Fruit fly (Drosophila melanogaster): ENCODE data around the gene CG6321.

CG6321 gene

DNA sequence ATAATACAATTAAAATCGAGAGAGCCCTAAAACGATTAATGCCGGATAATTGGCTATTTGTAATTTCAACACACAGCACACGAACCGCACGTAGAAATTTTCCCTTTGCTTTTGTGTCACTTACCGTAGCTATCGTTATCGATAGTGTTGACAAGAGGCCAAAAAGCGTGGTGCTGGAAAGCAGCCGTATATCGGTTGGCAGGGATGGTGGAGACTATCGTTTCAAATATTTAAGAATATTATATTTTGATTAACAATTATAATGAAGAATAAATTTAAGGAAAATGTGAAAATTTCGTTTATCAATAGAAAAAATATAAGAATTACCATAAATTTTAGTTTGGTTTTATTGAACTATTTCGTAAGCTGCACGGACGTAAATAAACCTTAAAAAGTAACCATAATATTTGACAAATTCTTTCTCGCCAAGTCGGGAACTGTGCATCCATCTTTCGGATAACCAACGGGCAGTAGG, 32.1 kb upstream of the CG6321 start, which contains the start of gene JIL-1:
JIL-1 (minus strand) TSS at position 148 of the 475 bp plus-strand sequence.
- TF ChIP-seq Snoo (tag; optimal IDR thresholded peaks at IDR 0.05) (peak; percentile 20), fd96Ca (GFP tag; IDR thresholded peaks at IDR 0.05) (peak; percentile 69), CG8159 (tag; optimal IDR thresholded peaks at IDR 0.05) (peak; percentile 41), CG34367 (tag; optimal IDR thresholded peaks at IDR 0.05) (no peak), Ets98B (GFP tag; IDR thresholded peaks at IDR 0.05) (peak; percentile 77), CG9948 (tag; optimal IDR thresholded peaks at IDR 0.05) (no peak), gl (tag; optimal IDR thresholded peaks at IDR 0.05) (no peak), CG15710 (tag; optimal IDR thresholded peaks at IDR 0.05) (peak; percentile 42), CG8301 (tag; optimal IDR thresholded peaks at IDR 0.05) (peak; percentile 5), CG13204 (GFP tag; optimal IDR thresholded peaks at IDR 0.05) (no peak), CG14655 (GFP tag; optimal IDR thresholded peaks at IDR 0.05) (peak; percentile 21), Pif1A (GFP tag; optimal IDR thresholded peaks at IDR 0.05) (peak; percentile 44), CG32121 (GFP tag; IDR thresholded peaks at IDR 0.05) (peak; percentile 38; the same call in 1 of the 2 replicates), CG12605 (GFP tag; IDR thresholded peaks at IDR 0.05) (no peak), Pif1B (GFP tag; optimal IDR thresholded peaks at IDR 0.05) (peak; percentile 44), CG10348 (GFP tag; IDR thresholded peaks at IDR 0.05) (no peak), rn (GFP tag; IDR thresholded peaks at IDR 0.05) (0 out of 2 replicates have a peak, but pooled peaks have one; percentile 10), CG17806 (tag; optimal IDR thresholded peaks at IDR 0.05) (peak; percentile 14), CG4496 (GFP tag; IDR thresholded peaks at IDR 0.05) (peak; percentile 50; the same call in 2 of the 3 replicates), EcR (GFP tag; optimal IDR thresholded peaks at IDR 0.05) (no peak), D1 (tag; optimal IDR thresholded peaks at IDR 0.05) (peak; percentile 57)

dm6 chr3L:11092610-11092961, 31.6 kb upstream of the CG6321 start:
- TF ChIP-seq rn (GFP tag; IDR thresholded peaks at IDR 0.05), result no peak
- no peak for TF ChIP-seq CG15710 (tag; optimal IDR thresholded peaks at IDR 0.05)
- no peak for TF ChIP-seq CG4496 (GFP tag; IDR thresholded peaks at IDR 0.05)

- peak; percentile 23 for TF ChIP-seq CG15710 (tag; optimal IDR thresholded peaks at IDR 0.05)
- TF ChIP-seq CG14655 (GFP tag; optimal IDR thresholded peaks at IDR 0.05), result peak; percentile 33
- TF ChIP-seq CG13204 (GFP tag; optimal IDR thresholded peaks at IDR 0.05), result peak; percentile 34
- peak; percentile 36 for TF ChIP-seq Pif1A (GFP tag; optimal IDR thresholded peaks at IDR 0.05)
- TF ChIP-seq CG9948 (tag; optimal IDR thresholded peaks at IDR 0.05), result no peak
- TF ChIP-seq Snoo (tag; optimal IDR thresholded peaks at IDR 0.05), result peak; percentile 60
- no peak for TF ChIP-seq CG17806 (tag; optimal IDR thresholded peaks at IDR 0.05)
- no peak for TF ChIP-seq rn (GFP tag; IDR thresholded peaks at IDR 0.05)
- no peak for TF ChIP-seq gl (tag; optimal IDR thresholded peaks at IDR 0.05)
- peak; percentile 4 for TF ChIP-seq CG8301 (tag; optimal IDR thresholded peaks at IDR 0.05)
- TF ChIP-seq EcR (GFP tag; optimal IDR thresholded peaks at IDR 0.05), result no peak
- no peak for TF ChIP-seq CG34367 (tag; optimal IDR thresholded peaks at IDR 0.05)
- TF ChIP-seq CG4496 (GFP tag; IDR thresholded peaks at IDR 0.05), result peak; percentile 50
- TF ChIP-seq D1 (tag; optimal IDR thresholded peaks at IDR 0.05), result no peak
- TF ChIP-seq CG8159 (tag; optimal IDR thresholded peaks at IDR 0.05), result peak; percentile 25
- peak; percentile 50 for TF ChIP-seq Pif1B (GFP tag; optimal IDR thresholded peaks at IDR 0.05)
- TF ChIP-seq CG10348 (GFP tag; IDR thresholded peaks at IDR 0.05), result no peak
- TF ChIP-seq CG12605 (GFP tag; IDR thresholded peaks at IDR 0.05), result 0 out of 2 replicates have a peak, but pooled peaks have one; percentile 21
- peak; percentile 52; the same call in 1 of the 3 replicates for TF ChIP-seq fd96Ca (GFP tag; IDR thresholded peaks at IDR 0.05)
- TF ChIP-seq Ets98B (GFP tag; IDR thresholded peaks at IDR 0.05), result peak; percentile 49
- peak; percentile 57; the same call in 1 of the 2 replicates for TF ChIP-seq CG32121 (GFP tag; IDR thresholded peaks at IDR 0.05)
Measured at dm6 chr3L:11091943-11092609, 31.1 kb upstream of the CG6321 start.

dm6 chr3L:11089805-11090440, 28.9 kb upstream of the CG6321 start:
- peak; percentile 72 for TF ChIP-seq Pif1B (GFP tag; optimal IDR thresholded peaks at IDR 0.05)
- TF ChIP-seq CG8159 (tag; optimal IDR thresholded peaks at IDR 0.05), result peak; percentile 31
- TF ChIP-seq CG14655 (GFP tag; optimal IDR thresholded peaks at IDR 0.05), result peak; percentile 71
- TF ChIP-seq CG12605 (GFP tag; IDR thresholded peaks at IDR 0.05), result no peak
- no peak for TF ChIP-seq rn (GFP tag; IDR thresholded peaks at IDR 0.05)
- no peak for TF ChIP-seq CG10348 (GFP tag; IDR thresholded peaks at IDR 0.05)
- peak; percentile 63 for TF ChIP-seq CG32121 (GFP tag; IDR thresholded peaks at IDR 0.05)
- TF ChIP-seq CG34367 (tag; optimal IDR thresholded peaks at IDR 0.05), result no peak
- TF ChIP-seq CG13204 (GFP tag; optimal IDR thresholded peaks at IDR 0.05), result no peak
- TF ChIP-seq CG4496 (GFP tag; IDR thresholded peaks at IDR 0.05), result no peak
- peak; percentile 39 for TF ChIP-seq CG9948 (tag; optimal IDR thresholded peaks at IDR 0.05)
- peak; percentile 63 for TF ChIP-seq Pif1A (GFP tag; optimal IDR thresholded peaks at IDR 0.05)
- peak; percentile 59 for TF ChIP-seq CG8301 (tag; optimal IDR thresholded peaks at IDR 0.05)
- no peak for TF ChIP-seq EcR (GFP tag; optimal IDR thresholded peaks at IDR 0.05)
- TF ChIP-seq gl (tag; optimal IDR thresholded peaks at IDR 0.05), result no peak
- TF ChIP-seq Ets98B (GFP tag; IDR thresholded peaks at IDR 0.05), result peak; percentile 49
- TF ChIP-seq fd96Ca (GFP tag; IDR thresholded peaks at IDR 0.05), result no peak; the same call in 2 of the 3 replicates
- TF ChIP-seq CG15710 (tag; optimal IDR thresholded peaks at IDR 0.05), result no peak
- TF ChIP-seq D1 (tag; optimal IDR thresholded peaks at IDR 0.05), result no peak
- TF ChIP-seq Snoo (tag; optimal IDR thresholded peaks at IDR 0.05), result peak; percentile 38
- TF ChIP-seq CG17806 (tag; optimal IDR thresholded peaks at IDR 0.05), result no peak

DNA sequence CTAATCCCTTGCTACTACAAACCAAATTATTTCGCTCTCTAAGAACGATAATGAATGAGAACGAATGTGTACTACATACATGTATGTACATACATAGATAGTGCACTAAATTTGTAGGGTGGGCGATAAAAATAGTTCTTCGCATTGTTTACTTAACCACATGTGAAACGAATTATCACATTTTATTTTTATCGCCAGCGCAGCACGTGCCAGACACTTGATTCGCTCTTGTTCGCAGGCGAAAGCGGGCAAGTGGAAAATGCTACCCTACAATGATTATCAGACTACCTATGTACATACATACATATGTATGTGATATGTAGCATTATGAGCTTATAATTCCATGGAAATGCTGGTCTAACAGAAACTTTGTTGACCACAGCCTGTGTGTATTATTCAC, 24.8 kb upstream of the CG6321 start:
- TF ChIP-seq CG4496 (GFP tag; IDR thresholded peaks at IDR 0.05) (no peak), Snoo (tag; optimal IDR thresholded peaks at IDR 0.05) (no peak)
